Worm (Caenorhabditis elegans) whole organism, L4 larva: ENCODE results near the gene ssq-2.
"Not testable (repeated sequence)": the region's sequence is repeated elsewhere in the genome, so short reads cannot be mapped to it uniquely, and the experiment has no call there.

Experiments used
- ZK546.5 ChIP-seq, 2 experiments: sonication (generic microtip); optimal IDR thresholded peaks; 2 replicates each; lab custom pipeline; 2017; ENCODE audit warnings: missing biosample characterization in 2 of 2, missing genetic modification characterization in 2 of 2
- aly-2 ChIP-seq: sonication (generic microtip); optimal IDR thresholded peaks from 2 replicates; lab custom pipeline; 2018; ENCODE audit warnings: missing biosample characterization, missing genetic modification characterization
- ama-1 ChIP-seq: fragments of 150-350 bp; optimal IDR thresholded peaks from 2 replicates; lab custom pipeline; 2014; ENCODE audit warnings: inconsistent platforms, mixed read lengths
- dmd-9 ChIP-seq: fragments of 200-800 bp; sonication (Bioruptor generic); IDR thresholded peaks from 2 replicates; pipeline ENCODE4 v1.3.6; 2022; ENCODE audit warnings: missing genetic modification reagents, missing genetic modification characterization, missing compliant biosample characterization
- dpl-1 ChIP-seq: fragments of 150-350 bp; optimal IDR thresholded peaks from 2 replicates; lab custom pipeline; 2014; ENCODE audit warnings: missing biosample characterization, missing genetic modification reagents, missing genetic modification characterization
- nhr-25 ChIP-seq: sonication (generic microtip); optimal IDR thresholded peaks from 2 replicates; lab custom pipeline; 2017; ENCODE audit warnings: missing genetic modification characterization, mild to moderate bottlenecking, missing compliant biosample characterization, antibody characterized with exemption, moderate library complexity, borderline replicate concordance; ENCODE audit not compliant: insufficient read depth
- pqm-1 ChIP-seq: sonication (generic microtip); optimal IDR thresholded peaks from 2 replicates; lab custom pipeline; 2017; ENCODE audit warnings: missing biosample characterization, missing genetic modification characterization
- ztf-11 ChIP-seq: fragments of 150-350 bp; optimal IDR thresholded peaks from 2 replicates; lab custom pipeline; 2014; ENCODE audit warnings: missing biosample characterization, missing genetic modification characterization

DNA sequence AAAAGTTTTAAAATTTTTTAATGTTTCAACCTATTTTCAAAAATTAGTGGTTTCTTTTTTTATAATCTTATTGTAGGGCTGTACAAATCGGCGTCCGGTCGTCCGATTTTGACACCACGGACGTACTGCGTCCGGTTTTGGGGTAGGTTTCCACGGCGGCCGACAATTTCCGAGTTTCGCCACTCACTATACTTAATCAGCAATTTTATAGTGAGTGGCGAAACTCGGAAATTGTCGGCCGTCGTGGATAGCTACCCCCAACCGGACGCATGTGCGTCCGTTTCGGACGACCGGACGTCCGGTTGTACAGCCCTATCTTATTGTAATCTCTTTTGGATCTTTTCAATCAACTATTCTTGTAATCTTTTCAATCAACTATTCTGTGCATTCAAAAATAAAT is 15.1 kb downstream of the ssq-2 start:
- TF ChIP-seq dmd-9 (GFP tag; lab: Robert Waterston, UW); pqm-1; ZK546.5 (tag; optimal IDR thresholded peaks at IDR 0.05; lab: Kevin White, UChicago); nhr-25 (tag; lab: Kevin White, UChicago); ztf-11 (tag; lab: Kevin White, UChicago); ama-1 (lab: Kevin White, UChicago); aly-2; dpl-1: not testable (repeated sequence)
